Fruit fly (Drosophila melanogaster) whole organism, embryonic: ENCODE data around the gene CG14191.

Source experiments
- Abd-B ChIP-seq: fragments of 200-800 bp; sonication (Bioruptor generic); optimal IDR thresholded peaks from 2 replicates; lab custom pipeline; 2018; ENCODE audit warnings: missing biosample characterization, mild to moderate bottlenecking, missing genetic modification characterization, moderate library complexity
- Bteb2 ChIP-seq: fragments of 200-800 bp; sonication (Bioruptor generic); optimal IDR thresholded peaks from 2 replicates; lab custom pipeline; 2016; ENCODE audit warnings: missing biosample characterization, missing genetic modification characterization
- CG10431 ChIP-seq: fragments of 200-800 bp; sonication (Bioruptor generic); optimal IDR thresholded peaks from 3 replicates; lab custom pipeline; 2018; ENCODE audit warnings: missing biosample characterization, mild to moderate bottlenecking, missing genetic modification characterization
- CG12104 ChIP-seq: fragments of 200-800 bp; sonication (Bioruptor generic); optimal IDR thresholded peaks from 3 replicates; lab custom pipeline; 2016; ENCODE audit warnings: missing biosample characterization, missing genetic modification characterization
- CG14965 ChIP-seq: fragments of 200-800 bp; sonication (Bioruptor generic); optimal IDR thresholded peaks from 2 replicates; lab custom pipeline; 2016; ENCODE audit warnings: missing biosample characterization, missing genetic modification characterization, borderline replicate concordance
- CG15479 ChIP-seq: fragments of 200-800 bp; sonication (Bioruptor generic); optimal IDR thresholded peaks from 3 replicates; lab custom pipeline; 2019; ENCODE audit warnings: missing biosample characterization, mild to moderate bottlenecking, missing genetic modification characterization, moderate library complexity
- CG17568 ChIP-seq: fragments of 200-800 bp; sonication (Bioruptor generic); optimal IDR thresholded peaks from 2 replicates; lab custom pipeline; 2018; ENCODE audit warnings: missing biosample characterization, mild to moderate bottlenecking, missing genetic modification characterization, moderate library complexity
- CG3726 ChIP-seq: fragments of 200-800 bp; sonication (Bioruptor generic); IDR thresholded peaks from 3 replicates; pipeline ENCODE4, ENCODE4 v1.3.6; 2022; ENCODE audit warnings: missing biosample characterization, missing genetic modification characterization
- CG3847 ChIP-seq: fragments of 200-800 bp; sonication (Bioruptor generic); IDR thresholded peaks from 2 replicates; pipeline ENCODE4 v1.3.6; 2022; ENCODE audit warnings: missing biosample characterization, missing genetic modification characterization
- CG4617 ChIP-seq: fragments of 200-800 bp; sonication (Bioruptor generic); optimal IDR thresholded peaks from 3 replicates; lab custom pipeline; 2016; ENCODE audit warnings: missing biosample characterization, missing genetic modification characterization, borderline replicate concordance
- CG6854 ChIP-seq: fragments of 200-800 bp; sonication (Bioruptor generic); optimal IDR thresholded peaks from 3 replicates; lab custom pipeline; 2017; ENCODE audit warnings: missing biosample characterization, mild to moderate bottlenecking, missing genetic modification characterization
- CG7928 ChIP-seq: fragments of 200-800 bp; sonication (Bioruptor generic); optimal IDR thresholded peaks from 2 replicates; lab custom pipeline; 2017; ENCODE audit warnings: missing biosample characterization, mild to moderate bottlenecking, missing genetic modification characterization
- CG8924 ChIP-seq: fragments of 200-800 bp; optimal IDR thresholded peaks from 3 replicates; lab custom pipeline; 2019; ENCODE audit warnings: missing biosample characterization, mild to moderate bottlenecking, missing genetic modification characterization, moderate library complexity
- CG9797 ChIP-seq: fragments of 200-800 bp; sonication (Bioruptor generic); optimal IDR thresholded peaks from 3 replicates; lab custom pipeline; 2018; ENCODE audit warnings: missing biosample characterization, mild to moderate bottlenecking, missing genetic modification characterization
- CG9932 ChIP-seq: fragments of 200-800 bp; sonication (Bioruptor generic); IDR thresholded peaks from 2 replicates; pipeline ENCODE4 v1.3.6; 2022; ENCODE audit warnings: missing biosample characterization, missing genetic modification characterization
- ERR ChIP-seq: fragments of 200-800 bp; sonication (Bioruptor generic); optimal IDR thresholded peaks from 2 replicates; lab custom pipeline; 2016; ENCODE audit warnings: missing biosample characterization, missing genetic modification characterization
- Ets97D ChIP-seq: fragments of 200-800 bp; sonication (Bioruptor generic); optimal IDR thresholded peaks from 3 replicates; lab custom pipeline; 2016; ENCODE audit warnings: missing biosample characterization, missing genetic modification characterization
- GATAe ChIP-seq: fragments of 200-800 bp; sonication (Bioruptor generic); conservative IDR thresholded peaks from 2 replicates; pipeline ENCODE4 v1.3.6; 2022; ENCODE audit warnings: missing biosample characterization, missing genetic modification characterization
- Gug ChIP-seq: fragments of 200-800 bp; sonication (Bioruptor generic); IDR thresholded peaks from 4 replicates; pipeline ENCODE4 v1.3.6; 2022; ENCODE audit warnings: missing biosample characterization, missing genetic modification characterization
- HLHmδ ChIP-seq: fragments of 200-800 bp; sonication (Bioruptor generic); optimal IDR thresholded peaks from 2 replicates; lab custom pipeline; 2018; ENCODE audit warnings: missing biosample characterization, mild to moderate bottlenecking, missing genetic modification characterization, moderate library complexity
- Hr39 ChIP-seq: fragments of >200 bp; optimal IDR thresholded peaks from 2 replicates; lab custom pipeline; 2017
- MTF-1 ChIP-seq: fragments of 200-800 bp; sonication (Bioruptor generic); optimal IDR thresholded peaks from 2 replicates; lab custom pipeline; 2018; ENCODE audit warnings: missing biosample characterization, mild to moderate bottlenecking, missing genetic modification characterization, borderline replicate concordance
- Myb ChIP-seq: fragments of 200-800 bp; sonication (Bioruptor generic); optimal IDR thresholded peaks from 2 replicates; lab custom pipeline; 2016; ENCODE audit warnings: missing biosample characterization, missing genetic modification characterization
- NfI ChIP-seq: fragments of 200-800 bp; sonication (Bioruptor generic); optimal IDR thresholded peaks from 3 replicates; lab custom pipeline; 2018; ENCODE audit warnings: missing biosample characterization, mild to moderate bottlenecking, missing genetic modification characterization, moderate library complexity
- Rx ChIP-seq: fragments of 200-800 bp; sonication (Bioruptor generic); IDR thresholded peaks from 2 replicates; pipeline ENCODE4 v1.3.6; 2022; ENCODE audit warnings: missing biosample characterization, missing genetic modification characterization
- Sox102F ChIP-seq: fragments of 200-800 bp; sonication (Bioruptor generic); optimal IDR thresholded peaks from 2 replicates; lab custom pipeline; 2018; ENCODE audit warnings: missing biosample characterization, mild to moderate bottlenecking, missing genetic modification characterization, moderate library complexity
- Spps ChIP-seq: fragments of 200-800 bp; sonication (Bioruptor generic); optimal IDR thresholded peaks from 2 replicates; lab custom pipeline; 2018; ENCODE audit warnings: missing biosample characterization, mild to moderate bottlenecking, missing genetic modification characterization
- Xbp1 ChIP-seq: fragments of 200-800 bp; sonication (Bioruptor generic); optimal IDR thresholded peaks from 3 replicates; lab custom pipeline; 2016; ENCODE audit warnings: missing biosample characterization, mild to moderate bottlenecking, missing genetic modification characterization
- al ChIP-seq: fragments of 200-800 bp; sonication (Bioruptor generic); IDR thresholded peaks from 2 replicates; pipeline ENCODE4 v1.3.6; 2022; ENCODE audit warnings: missing biosample characterization, missing genetic modification characterization
- aop ChIP-seq: fragments of 200-800 bp; sonication (Bioruptor generic); IDR thresholded peaks from 2 replicates; pipeline ENCODE4 v1.3.6; 2022; ENCODE audit warnings: missing biosample characterization, missing genetic modification characterization
- ap ChIP-seq: fragments of 200-800 bp; sonication (Bioruptor generic); IDR thresholded peaks from 2 replicates; pipeline ENCODE4 v1.3.6; 2022; ENCODE audit warnings: missing biosample characterization, missing genetic modification characterization
- btn ChIP-seq: fragments of 200-800 bp; sonication (Bioruptor generic); optimal IDR thresholded peaks from 2 replicates; lab custom pipeline; 2016; ENCODE audit warnings: missing biosample characterization, missing genetic modification characterization
- caup ChIP-seq: fragments of 200-800 bp; sonication (Bioruptor generic); optimal IDR thresholded peaks from 3 replicates; lab custom pipeline; 2017; ENCODE audit warnings: missing biosample characterization, mild to moderate bottlenecking, missing genetic modification characterization, moderate library complexity; ENCODE audit not compliant: severe bottlenecking
- croc ChIP-seq: fragments of 200-800 bp; sonication (Bioruptor generic); conservative IDR thresholded peaks from 3 replicates; pipeline ENCODE4 v1.3.6; 2022; ENCODE audit warnings: missing biosample characterization, missing genetic modification characterization
- crol ChIP-seq: fragments of 200-800 bp; sonication (Bioruptor generic); IDR thresholded peaks from 2 replicates; pipeline ENCODE4 v1.3.6; 2022; ENCODE audit warnings: missing biosample characterization, missing genetic modification characterization
- en ChIP-seq: fragments of 200-800 bp; sonication (Bioruptor generic); optimal IDR thresholded peaks from 2 replicates; lab custom pipeline; 2016; ENCODE audit warnings: missing biosample characterization, missing genetic modification characterization
- kah ChIP-seq: fragments of 200-800 bp; sonication (Bioruptor generic); optimal IDR thresholded peaks from 2 replicates; lab custom pipeline; 2018; ENCODE audit warnings: missing biosample characterization, mild to moderate bottlenecking, missing genetic modification characterization
- ken ChIP-seq: fragments of 200-800 bp; sonication (Bioruptor generic); IDR thresholded peaks from 3 replicates; pipeline ENCODE4 v1.3.6; 2022; ENCODE audit warnings: missing biosample characterization, missing genetic modification characterization
- lab ChIP-seq: fragments of 200-800 bp; sonication (Bioruptor generic); optimal IDR thresholded peaks from 3 replicates; lab custom pipeline; 2017; ENCODE audit warnings: missing biosample characterization, missing genetic modification characterization, mild to moderate bottlenecking, moderate library complexity, missing genetic modification reagents
- lmd ChIP-seq: fragments of 200-800 bp; sonication (Bioruptor generic); IDR thresholded peaks from 2 replicates; pipeline ENCODE4 v1.3.6; 2022; ENCODE audit warnings: missing biosample characterization, missing genetic modification characterization
- mld ChIP-seq: fragments of 200-800 bp; sonication (Bioruptor generic); IDR thresholded peaks from 3 replicates; pipeline ENCODE4 v1.3.6; 2022; ENCODE audit warnings: missing biosample characterization, missing genetic modification characterization; ENCODE audit not compliant: partially characterized antibody
- odd ChIP-seq: fragments of 200-800 bp; sonication (Bioruptor generic); optimal IDR thresholded peaks from 2 replicates; lab custom pipeline; 2017; ENCODE audit warnings: missing biosample characterization, mild to moderate bottlenecking, missing genetic modification characterization
- p53 ChIP-seq: fragments of 200-800 bp; sonication (Bioruptor generic); optimal IDR thresholded peaks from 2 replicates; lab custom pipeline; 2016; ENCODE audit warnings: missing biosample characterization, missing genetic modification characterization
- pan ChIP-seq, 4 experiments: fragments of >200 bp in 3 of 4; fragments of 200-800 bp in 1 of 4; sonication (Bioruptor generic) in 1 of 4; optimal IDR thresholded peaks in 3 of 4; IDR thresholded peaks in 1 of 4; 2 replicates each; pipeline versions ENCODE4 v1.3.6 to Lab custom; 2017 to 2022; ENCODE audit warnings: missing biosample characterization in 2 of 4, missing genetic modification characterization in 2 of 4, mixed read lengths in 1 of 4
- pb ChIP-seq: fragments of 200-800 bp; sonication (Bioruptor generic); optimal IDR thresholded peaks from 3 replicates; lab custom pipeline; 2016; ENCODE audit warnings: missing biosample characterization, missing genetic modification characterization
- run ChIP-seq: fragments of 200-800 bp; sonication (Bioruptor generic); optimal IDR thresholded peaks from 3 replicates; lab custom pipeline; 2018; ENCODE audit warnings: missing biosample characterization, mild to moderate bottlenecking, missing genetic modification characterization
- seq ChIP-seq: fragments of 200-800 bp; sonication (Bioruptor generic); IDR thresholded peaks from 2 replicates; pipeline ENCODE4 v1.3.6; 2022; ENCODE audit warnings: missing biosample characterization, missing genetic modification characterization
- shn ChIP-seq: fragments of 200-800 bp; sonication (Bioruptor generic); optimal IDR thresholded peaks from 3 replicates; lab custom pipeline; 2016; ENCODE audit warnings: missing biosample characterization, missing genetic modification characterization
- sim ChIP-seq: fragments of 200-800 bp; sonication (Bioruptor generic); IDR thresholded peaks from 2 replicates; pipeline ENCODE4 v1.3.6; 2022; ENCODE audit warnings: missing biosample characterization, missing genetic modification characterization
- zen ChIP-seq: fragments of 200-800 bp; sonication (Bioruptor generic); optimal IDR thresholded peaks from 3 replicates; lab custom pipeline; 2018; ENCODE audit warnings: missing biosample characterization, mild to moderate bottlenecking, missing genetic modification characterization, moderate library complexity

Gene CG14191

DNA sequence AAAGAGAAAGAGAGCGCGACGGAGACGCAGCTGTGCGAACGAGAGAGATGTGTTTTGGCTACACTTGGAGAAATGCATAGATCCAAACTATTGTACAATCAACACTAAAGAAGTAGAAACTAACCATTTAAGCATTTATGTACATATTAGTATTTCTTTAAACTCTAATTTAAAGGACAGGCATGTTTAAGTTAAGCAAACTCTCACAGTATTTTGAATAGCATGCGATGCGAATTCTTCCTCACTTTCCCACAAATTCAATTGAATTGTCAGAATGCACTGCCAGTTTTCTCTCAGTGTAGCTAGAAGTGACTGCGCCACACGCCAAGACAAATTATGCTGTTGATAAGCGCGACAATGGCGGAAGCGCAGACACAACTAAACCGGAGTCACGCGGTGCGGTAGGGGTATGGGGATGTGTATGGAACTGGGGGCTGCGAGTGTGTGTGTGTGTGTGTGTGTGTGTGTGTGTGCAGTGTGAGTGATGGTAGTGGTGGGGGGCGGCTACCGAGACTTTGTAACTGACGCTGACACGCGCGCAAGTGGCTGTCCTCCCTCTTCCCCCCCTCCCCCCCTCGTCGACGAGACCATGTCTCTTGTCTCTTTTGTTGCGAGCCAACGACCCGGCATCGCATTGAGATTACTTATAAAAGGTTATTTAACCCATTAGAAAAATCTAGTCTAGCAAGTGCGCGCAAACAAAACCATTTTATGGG lies 25.5 kb downstream of the CG14191 start (continued):
- TF ChIP-seq HLHmδ (GFP tag; lab: Kevin White, UChicago) (no peak), seq (GFP tag; lab: Robert Waterston, UW) (no peak), CG9932 (GFP tag; lab: Robert Waterston, UW) (no peak), CG8924 (tag; lab: Kevin White, UChicago) (peak; percentile 30), Hr39 (lab: Kevin White, UChicago) (no peak), ap (GFP tag; lab: Robert Waterston, UW) (no peak), aop (no peak), CG12104 (GFP tag; lab: Kevin White, UChicago) (no peak), Spps (tag; lab: Kevin White, UChicago) (no peak), croc (GFP tag; lab: Robert Waterston, UW) (peak; percentile 31; the same call in 2 of the 3 replicates), Gug (GFP tag; lab: Robert Waterston, UW) (0 out of 4 replicates have a peak, but pooled peaks have one; percentile 10), Myb (GFP tag; lab: Kevin White, UChicago) (no peak), Rx (GFP tag; lab: Robert Waterston, UW) (no peak), run (tag; lab: Kevin White, UChicago) (no peak), CG9797 (no peak), kah (GFP tag; lab: Kevin White, UChicago) (no peak), ken (no peak), lmd (GFP tag; lab: Robert Waterston, UW) (peak; percentile 48), lab (GFP tag; lab: Kevin White, UChicago) (peak; percentile 42), Sox102F (peak; percentile 48), mld (no peak), CG15479 (GFP tag; lab: Kevin White, UChicago) (no peak), CG3726 (GFP tag; lab: Robert Waterston, UW) (no peak), al (GFP tag; lab: Robert Waterston, UW) (no peak), CG3847 (GFP tag; lab: Robert Waterston, UW) (no peak), NfI (GFP tag; lab: Kevin White, UChicago) (peak; percentile 29), CG4617 (GFP tag; lab: Kevin White, UChicago) (no peak), caup (GFP tag; lab: Kevin White, UChicago) (no peak), CG17568 (GFP tag; lab: Kevin White, UChicago) (no peak), ERR (no peak), crol (GFP tag; lab: Robert Waterston, UW) (peak; percentile 70), odd (GFP tag; lab: Kevin White, UChicago) (no peak), Bteb2 (GFP tag; lab: Kevin White, UChicago) (no peak), en (GFP tag; lab: Kevin White, UChicago) (no peak), p53 (GFP tag; lab: Kevin White, UChicago) (no peak), pb (GFP tag; lab: Kevin White, UChicago) (no peak), zen (tag; lab: Kevin White, UChicago) (no peak), CG7928 (GFP tag; lab: Kevin White, UChicago) (no peak), btn (GFP tag; lab: Kevin White, UChicago) (no peak), CG6854 (GFP tag; lab: Kevin White, UChicago) (peak; percentile 22), MTF-1 (GFP tag; lab: Kevin White, UChicago) (no peak), pan (optimal IDR thresholded peaks at IDR 0.05; lab: Kevin White, UChicago) (no peak), pan (GFP tag; optimal IDR thresholded peaks at IDR 0.05 in 1 of 2, IDR thresholded peaks at IDR 0.05 in 1 of 2) (peak in 1 of 2 experiments; percentile 57), Xbp1 (GFP tag; lab: Kevin White, UChicago) (peak; percentile 37), CG10431 (GFP tag; lab: Kevin White, UChicago) (no peak), CG14965 (GFP tag; lab: Kevin White, UChicago) (no peak), GATAe (GFP tag; lab: Robert Waterston, UW) (no peak), sim (GFP tag; lab: Robert Waterston, UW) (no peak), shn (GFP tag; lab: Kevin White, UChicago) (peak; percentile 17), Abd-B (GFP tag; lab: Kevin White, UChicago) (peak; percentile 56), Ets97D (GFP tag; lab: Kevin White, UChicago) (no peak)
